Fruit fly (Drosophila melanogaster) whole organism, embryonic: ENCODE results near the gene RpL5.

ENCODE experiments used
- Antp ChIP-seq: fragments of 200-800 bp; sonication (Bioruptor generic); optimal IDR thresholded peaks from 3 replicates; lab custom pipeline; 2016; ENCODE audit warnings: missing biosample characterization, missing genetic modification characterization
- BtbVII ChIP-seq: fragments of 200-800 bp; sonication (Bioruptor generic); optimal IDR thresholded peaks from 3 replicates; lab custom pipeline; 2017; ENCODE audit warnings: missing biosample characterization, mild to moderate bottlenecking, missing genetic modification characterization
- CG10267 ChIP-seq: fragments of 200-800 bp; sonication (Bioruptor generic); optimal IDR thresholded peaks from 2 replicates; lab custom pipeline; 2018; ENCODE audit warnings: missing biosample characterization, mild to moderate bottlenecking, missing genetic modification characterization, moderate library complexity
- CG10431 ChIP-seq: fragments of 200-800 bp; sonication (Bioruptor generic); optimal IDR thresholded peaks from 3 replicates; lab custom pipeline; 2018; ENCODE audit warnings: missing biosample characterization, mild to moderate bottlenecking, missing genetic modification characterization
- CG11723 ChIP-seq: fragments of 200-800 bp; sonication (Bioruptor generic); optimal IDR thresholded peaks from 2 replicates; lab custom pipeline; 2017; ENCODE audit warnings: missing biosample characterization, mild to moderate bottlenecking, missing genetic modification characterization
- CG12744 ChIP-seq: fragments of 200-800 bp; sonication (Bioruptor generic); optimal IDR thresholded peaks from 2 replicates; lab custom pipeline; 2016; ENCODE audit warnings: missing biosample characterization, missing genetic modification characterization
- CG17912 ChIP-seq: fragments of 200-800 bp; sonication (Bioruptor generic); optimal IDR thresholded peaks from 2 replicates; lab custom pipeline; 2018; ENCODE audit warnings: missing biosample characterization, mild to moderate bottlenecking, missing genetic modification characterization
- CG2202 ChIP-seq: fragments of 200-800 bp; sonication (Bioruptor generic); optimal IDR thresholded peaks from 2 replicates; lab custom pipeline; 2018; ENCODE audit warnings: missing biosample characterization, mild to moderate bottlenecking, missing genetic modification characterization
- CG3838 ChIP-seq: fragments of 200-800 bp; sonication (Bioruptor generic); optimal IDR thresholded peaks from 3 replicates; lab custom pipeline; 2016; ENCODE audit warnings: missing biosample characterization, missing genetic modification characterization
- CG4617 ChIP-seq: fragments of 200-800 bp; sonication (Bioruptor generic); optimal IDR thresholded peaks from 3 replicates; lab custom pipeline; 2016; ENCODE audit warnings: missing biosample characterization, missing genetic modification characterization, borderline replicate concordance
- CG6689 ChIP-seq: fragments of 200-800 bp; sonication (Bioruptor generic); IDR thresholded peaks from 2 replicates; pipeline ENCODE4 v1.3.6; 2022; ENCODE audit warnings: missing biosample characterization, missing genetic modification characterization
- CG8478 ChIP-seq: fragments of >200 bp; optimal IDR thresholded peaks from 2 replicates; lab custom pipeline; 2018
- CG9609 ChIP-seq: fragments of 200-800 bp; sonication (Bioruptor generic); optimal IDR thresholded peaks from 3 replicates; lab custom pipeline; 2016; ENCODE audit warnings: missing biosample characterization, missing genetic modification characterization
- CG9727 ChIP-seq: fragments of 200-800 bp; sonication (Bioruptor generic); optimal IDR thresholded peaks from 3 replicates; lab custom pipeline; 2017; ENCODE audit warnings: missing biosample characterization, mild to moderate bottlenecking, missing genetic modification characterization
- CkIIα-i1 ChIP-seq: fragments of 200-800 bp; sonication (Bioruptor generic); IDR thresholded peaks from 2 replicates; pipeline ENCODE4 v1.3.6; 2022; ENCODE audit warnings: missing biosample characterization, missing genetic modification characterization
- Dfd ChIP-seq, 2 experiments: fragments of >200 bp; optimal IDR thresholded peaks; 2 replicates each; lab custom pipeline; 2017; ENCODE audit warnings: missing biosample characterization in 2 of 2, missing genetic modification characterization in 2 of 2
- Doc2 ChIP-seq: fragments of 200-800 bp; sonication (Bioruptor generic); IDR thresholded peaks from 2 replicates; pipeline ENCODE4 v1.3.6; 2022; ENCODE audit warnings: missing biosample characterization, missing genetic modification characterization
- Hr51 ChIP-seq, 2 experiments: fragments of 200-800 bp; sonication (Bioruptor generic); optimal IDR thresholded peaks; 2 replicates in 1 of 2; 3 replicates in 1 of 2; lab custom pipeline; 2016 to 2018; ENCODE audit warnings: missing biosample characterization in 2 of 2, missing genetic modification characterization in 2 of 2, mild to moderate bottlenecking in 1 of 2, moderate library complexity in 1 of 2
- Lpt ChIP-seq: fragments of >200 bp; optimal IDR thresholded peaks from 2 replicates; lab custom pipeline; 2018; ENCODE audit warnings: missing biosample characterization, missing genetic modification characterization
- Mrtf ChIP-seq: fragments of 200-800 bp; sonication (Bioruptor generic); IDR thresholded peaks from 3 replicates; pipeline ENCODE4 v1.3.6; 2022; ENCODE audit warnings: missing biosample characterization, missing genetic modification characterization
- Nf-YC ChIP-seq: fragments of 200-800 bp; optimal IDR thresholded peaks from 3 replicates; lab custom pipeline; 2019; ENCODE audit warnings: missing biosample characterization, mild to moderate bottlenecking, missing genetic modification characterization, moderate library complexity
- Ptx1 ChIP-seq: fragments of 200-800 bp; sonication (Bioruptor generic); IDR thresholded peaks from 2 replicates; pipeline ENCODE4 v1.3.6; 2022; ENCODE audit warnings: missing biosample characterization, missing genetic modification characterization
- Side ChIP-seq: fragments of 200-800 bp; sonication (Bioruptor generic); optimal IDR thresholded peaks from 2 replicates; lab custom pipeline; 2016; ENCODE audit warnings: missing biosample characterization, missing genetic modification characterization
- Tbp ChIP-seq: fragments of >200 bp; optimal IDR thresholded peaks from 2 replicates; lab custom pipeline; 2018; ENCODE audit warnings: missing biosample characterization, missing genetic modification characterization
- amos ChIP-seq: fragments of 200-800 bp; sonication (Bioruptor generic); IDR thresholded peaks from 2 replicates; pipeline ENCODE4 v1.3.6; 2022; ENCODE audit warnings: missing biosample characterization, missing genetic modification characterization; ENCODE audit not compliant: partially characterized antibody
- br ChIP-seq: fragments of >200 bp; optimal IDR thresholded peaks from 2 replicates; lab custom pipeline; 2017
- chif ChIP-seq, 2 experiments: fragments of 200-800 bp; sonication (Bioruptor generic); optimal IDR thresholded peaks; 3 replicates each; lab custom pipeline; 2016; ENCODE audit warnings: missing biosample characterization in 2 of 2, missing genetic modification characterization in 2 of 2
- crc ChIP-seq: fragments of 200-800 bp; sonication (Bioruptor generic); optimal IDR thresholded peaks from 2 replicates; lab custom pipeline; 2016; ENCODE audit warnings: missing biosample characterization, missing genetic modification characterization
- emc ChIP-seq: fragments of 200-800 bp; sonication (Bioruptor generic); optimal IDR thresholded peaks from 2 replicates; lab custom pipeline; 2016; ENCODE audit warnings: missing biosample characterization, missing genetic modification characterization
- ems ChIP-seq: fragments of 200-800 bp; sonication (Bioruptor generic); optimal IDR thresholded peaks from 3 replicates; lab custom pipeline; 2016; ENCODE audit warnings: missing biosample characterization, missing genetic modification characterization
- fd64A ChIP-seq: fragments of 200-800 bp; sonication (Bioruptor generic); optimal IDR thresholded peaks from 3 replicates; lab custom pipeline; 2018; ENCODE audit warnings: missing biosample characterization, mild to moderate bottlenecking, missing genetic modification characterization
- gfzf ChIP-seq: fragments of 200-800 bp; sonication (Bioruptor generic); optimal IDR thresholded peaks from 2 replicates; lab custom pipeline; 2016; ENCODE audit warnings: missing biosample characterization, mild to moderate bottlenecking, missing genetic modification characterization, moderate library complexity
- hbn ChIP-seq: fragments of 200-800 bp; sonication (Bioruptor generic); IDR thresholded peaks from 2 replicates; pipeline ENCODE4 v1.3.6; 2022; ENCODE audit warnings: missing biosample characterization, missing genetic modification characterization; ENCODE audit not compliant: partially characterized antibody
- insv ChIP-seq, 2 experiments: fragments of 200-800 bp; sonication (Bioruptor generic); optimal IDR thresholded peaks; 3 replicates each; lab custom pipeline; 2016 to 2018; ENCODE audit warnings: missing biosample characterization in 2 of 2, missing genetic modification characterization in 2 of 2
- inv ChIP-seq: fragments of 200-800 bp; sonication (Bioruptor generic); IDR thresholded peaks from 2 replicates; pipeline ENCODE4 v1.3.6; 2022; ENCODE audit warnings: missing biosample characterization, missing genetic modification characterization; ENCODE audit not compliant: partially characterized antibody
- knrl ChIP-seq: fragments of 200-800 bp; sonication (Bioruptor generic); IDR thresholded peaks from 3 replicates; pipeline ENCODE4 v1.3.6; 2022; ENCODE audit warnings: missing biosample characterization, missing genetic modification characterization; ENCODE audit not compliant: partially characterized antibody
- luna ChIP-seq: fragments of 200-800 bp; sonication (Bioruptor generic); optimal IDR thresholded peaks from 2 replicates; lab custom pipeline; 2016; ENCODE audit warnings: missing biosample characterization, missing genetic modification characterization
- oc ChIP-seq: fragments of 200-800 bp; sonication (Bioruptor generic); optimal IDR thresholded peaks from 2 replicates; lab custom pipeline; 2018; ENCODE audit warnings: missing biosample characterization, mild to moderate bottlenecking, missing genetic modification characterization, moderate library complexity
- pan ChIP-seq, 4 experiments: fragments of >200 bp in 3 of 4; fragments of 200-800 bp in 1 of 4; sonication (Bioruptor generic) in 1 of 4; optimal IDR thresholded peaks in 3 of 4; IDR thresholded peaks in 1 of 4; 2 replicates each; pipeline versions ENCODE4 v1.3.6 to Lab custom; 2017 to 2022; ENCODE audit warnings: missing biosample characterization in 2 of 4, missing genetic modification characterization in 2 of 4, mixed read lengths in 1 of 4
- prd ChIP-seq, 3 experiments: fragments of >200 bp in 2 of 3; fragments of 200-800 bp in 1 of 3; sonication (Bioruptor generic) in 1 of 3; optimal IDR thresholded peaks in 2 of 3; IDR thresholded peaks in 1 of 3; 2 replicates in 2 of 3; 3 replicates in 1 of 3; pipeline versions ENCODE4 v1.3.6 to Lab custom; 2017 to 2022; ENCODE audit warnings: missing biosample characterization in 1 of 3, missing genetic modification characterization in 1 of 3
- pzg ChIP-seq: fragments of 200-800 bp; sonication (Bioruptor generic); optimal IDR thresholded peaks from 3 replicates; lab custom pipeline; 2018; ENCODE audit warnings: missing biosample characterization, mild to moderate bottlenecking, missing genetic modification characterization, moderate library complexity
- repo ChIP-seq: fragments of 200-800 bp; sonication (Bioruptor generic); optimal IDR thresholded peaks from 2 replicates; lab custom pipeline; 2016; ENCODE audit warnings: missing biosample characterization, missing genetic modification characterization
- ro ChIP-seq: fragments of 200-800 bp; sonication (Bioruptor generic); IDR thresholded peaks from 2 replicates; pipeline ENCODE4 v1.3.6; 2022; ENCODE audit warnings: missing biosample characterization, missing genetic modification characterization
- salm ChIP-seq: fragments of 200-800 bp; sonication (Bioruptor generic); optimal IDR thresholded peaks from 2 replicates; lab custom pipeline; 2018; ENCODE audit warnings: missing biosample characterization, mild to moderate bottlenecking, missing genetic modification characterization
- seq ChIP-seq: fragments of 200-800 bp; sonication (Bioruptor generic); IDR thresholded peaks from 2 replicates; pipeline ENCODE4 v1.3.6; 2022; ENCODE audit warnings: missing biosample characterization, missing genetic modification characterization
- sna ChIP-seq: fragments of 200-800 bp; sonication (Bioruptor generic); IDR thresholded peaks from 2 replicates; pipeline ENCODE4 v1.3.6; 2022; ENCODE audit warnings: missing biosample characterization, missing genetic modification characterization; ENCODE audit not compliant: partially characterized antibody
- ttk ChIP-seq: fragments of 200-800 bp; sonication (Bioruptor generic); IDR thresholded peaks from 2 replicates; pipeline ENCODE4 v2.1.2; 2022; ENCODE audit warnings: missing biosample characterization, missing genetic modification characterization
- usp ChIP-seq: fragments of >200 bp; optimal IDR thresholded peaks from 2 replicates; lab custom pipeline; 2017; ENCODE audit warnings: missing biosample characterization, missing genetic modification characterization
- wek ChIP-seq: fragments of 200-800 bp; sonication (Bioruptor generic); optimal IDR thresholded peaks from 3 replicates; lab custom pipeline; 2018; ENCODE audit warnings: missing biosample characterization, mild to moderate bottlenecking, missing genetic modification characterization, moderate library complexity
- zen ChIP-seq: fragments of 200-800 bp; sonication (Bioruptor generic); optimal IDR thresholded peaks from 3 replicates; lab custom pipeline; 2018; ENCODE audit warnings: missing biosample characterization, mild to moderate bottlenecking, missing genetic modification characterization, moderate library complexity

Gene RpL5

DNA sequence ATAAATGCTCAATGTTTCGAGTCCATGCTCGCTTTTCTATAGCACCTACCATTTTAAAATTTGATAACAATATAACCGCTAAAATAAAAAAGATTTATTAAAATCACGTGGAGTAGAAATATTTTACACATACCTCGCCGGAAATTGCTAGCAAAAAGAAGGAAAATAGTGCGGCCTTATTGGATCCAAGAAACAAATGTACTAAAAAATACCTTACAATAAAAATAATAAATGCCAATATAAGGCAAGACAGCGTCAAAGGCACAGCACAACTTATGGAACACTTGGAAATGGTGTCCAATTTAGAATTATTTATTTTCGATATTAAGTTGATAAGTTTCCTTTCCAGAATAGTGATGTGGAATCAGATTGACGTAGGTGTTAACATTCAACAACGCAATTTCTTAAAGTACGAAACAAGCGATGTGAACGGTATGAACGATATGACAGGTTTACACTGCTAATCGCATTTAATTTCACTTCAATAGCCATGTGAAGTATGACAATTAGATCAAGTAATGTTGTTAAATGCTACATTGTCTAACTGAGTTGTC lies at the start of gene RpL5 (continued):
- TF ChIP-seq Doc2 (no peak), insv (GFP tag; optimal IDR thresholded peaks at IDR 0.05; lab: Kevin White, UChicago) (no peak), knrl (no peak; the same call in 2 of the 3 replicates), oc (tag; lab: Kevin White, UChicago) (no peak), chif (GFP tag; optimal IDR thresholded peaks at IDR 0.05; lab: Kevin White, UChicago) (peak in 1 of 2 experiments; percentile 12), hbn (GFP tag; lab: Robert Waterston, UW) (no peak), CG9609 (GFP tag; lab: Kevin White, UChicago) (no peak), prd (optimal IDR thresholded peaks at IDR 0.05; lab: Kevin White, UChicago) (no peak), prd (GFP tag; IDR thresholded peaks at IDR 0.05; lab: Robert Waterston, UW) (no peak), usp (GFP tag; lab: Kevin White, UChicago) (no peak), repo (GFP tag; lab: Kevin White, UChicago) (no peak), CG3838 (no peak), CG8478 (lab: Kevin White, UChicago) (no peak), CG10431 (peak; percentile 18), Tbp (GFP tag; lab: Kevin White, UChicago) (no peak), sna (no peak), ro (GFP tag; lab: Robert Waterston, UW) (no peak), Dfd (GFP tag; optimal IDR thresholded peaks at IDR 0.05; lab: Kevin White, UChicago) (peak in 1 of 2 experiments; percentile 36), seq (GFP tag; lab: Robert Waterston, UW) (no peak), gfzf (peak; percentile 71), luna (no peak), wek (no peak), pan (optimal IDR thresholded peaks at IDR 0.05; lab: Kevin White, UChicago) (no peak), pan (GFP tag; optimal IDR thresholded peaks at IDR 0.05 in 1 of 2, IDR thresholded peaks at IDR 0.05 in 1 of 2) (no peak), Ptx1 (GFP tag; lab: Robert Waterston, UW) (no peak), fd64A (GFP tag; lab: Kevin White, UChicago) (no peak), ttk (GFP tag; lab: Robert Waterston, UW) (no peak), zen (peak; percentile 70), emc (no peak), inv (GFP tag; lab: Robert Waterston, UW) (no peak), CkIIα-i1 (GFP tag; lab: Robert Waterston, UW) (no peak), BtbVII (GFP tag; lab: Kevin White, UChicago) (no peak), pzg (GFP tag; lab: Kevin White, UChicago) (peak; percentile 62), CG10267 (tag; lab: Kevin White, UChicago) (peak; percentile 22), Lpt (GFP tag; lab: Kevin White, UChicago) (no peak), Hr51 (GFP tag; optimal IDR thresholded peaks at IDR 0.05; lab: Kevin White, UChicago) (no peak), Side (GFP tag; lab: Kevin White, UChicago) (peak; percentile 12), CG17912 (GFP tag; lab: Kevin White, UChicago) (peak; percentile 12), CG4617 (GFP tag; lab: Kevin White, UChicago) (peak; percentile 58), amos (GFP tag; lab: Robert Waterston, UW) (no peak), br (no peak), CG12744 (no peak), CG2202 (tag; lab: Kevin White, UChicago) (no peak), salm (tag; lab: Kevin White, UChicago) (no peak), Antp (GFP tag; lab: Kevin White, UChicago) (no peak), crc (no peak), Nf-YC (tag; lab: Kevin White, UChicago) (no peak), Mrtf (GFP tag; lab: Robert Waterston, UW) (no peak), CG11723 (GFP tag; lab: Kevin White, UChicago) (peak; percentile 98), ems (GFP tag; lab: Kevin White, UChicago) (no peak), CG9727 (GFP tag; lab: Kevin White, UChicago) (no peak), CG6689 (GFP tag; lab: Robert Waterston, UW) (no peak)
